Worm (Caenorhabditis elegans) whole organism, L4 larva: ENCODE measurements around the gene glo-4.

Experiments used
- F10B5.3 ChIP-seq: sonication (generic microtip); optimal IDR thresholded peaks from 2 replicates; lab custom pipeline; 2016; ENCODE audit warnings: mild to moderate bottlenecking, missing genetic modification characterization, missing compliant biosample characterization
- R02D3.7 ChIP-seq: fragments of 150-350 bp; sonication (generic microtip); optimal IDR thresholded peaks from 3 replicates; lab custom pipeline; 2014; ENCODE audit warnings: missing biosample characterization, missing genetic modification characterization
- ZK546.5 ChIP-seq, 2 experiments: sonication (generic microtip); optimal IDR thresholded peaks; 2 replicates each; lab custom pipeline; 2017; ENCODE audit warnings: missing biosample characterization in 2 of 2, missing genetic modification characterization in 2 of 2
- ama-1 ChIP-seq: fragments of 150-350 bp; optimal IDR thresholded peaks from 2 replicates; lab custom pipeline; 2014; ENCODE audit warnings: inconsistent platforms, mixed read lengths
- ces-1 ChIP-seq: fragments of 150-350 bp; sonication (generic microtip); optimal IDR thresholded peaks from 4 replicates; lab custom pipeline; 2014; ENCODE audit warnings: missing biosample characterization, missing genetic modification reagents, missing genetic modification characterization
- nhr-11 ChIP-seq: fragments of 150-350 bp; optimal IDR thresholded peaks from 2 replicates; lab custom pipeline; 2014; ENCODE audit warnings: missing biosample characterization, missing genetic modification characterization
- spr-3 ChIP-seq: fragments of 200-800 bp; sonication (Bioruptor generic); optimal IDR thresholded peaks from 2 replicates; lab custom pipeline; 2018; ENCODE audit warnings: mild to moderate bottlenecking, missing genetic modification characterization, missing compliant biosample characterization

- no peak for TF ChIP-seq ama-1 (lab: Kevin White, UChicago)
- TF ChIP-seq F10B5.3 (tag; lab: Kevin White, UChicago): no peak
- no peak for TF ChIP-seq ces-1 (GFP tag; lab: Kevin White, UChicago)
- TF ChIP-seq nhr-11 (tag; lab: Kevin White, UChicago): no peak
- no peak for TF ChIP-seq R02D3.7 (tag; lab: Kevin White, UChicago)
- TF ChIP-seq ZK546.5 (tag; optimal IDR thresholded peaks at IDR 0.05; lab: Kevin White, UChicago): no peak
- no peak for TF ChIP-seq spr-3 (GFP tag; lab: Kevin White, UChicago)
Measured at ce11 chrV:9186028-9186427, 57.0 kb downstream of the glo-4 start.
